Worm (Caenorhabditis elegans) whole organism, L1 larva: Measurements from ENCODE around the gene T07F10.3.

Experiments used
- C04F5.9 ChIP-seq: sonication (generic microtip); optimal IDR thresholded peaks from 2 replicates; lab custom pipeline; 2016; ENCODE audit warnings: missing genetic modification characterization, missing compliant biosample characterization
- C16A3.4 ChIP-seq: fragments of 150-350 bp; optimal IDR thresholded peaks from 2 replicates; lab custom pipeline; 2014; ENCODE audit warnings: missing biosample characterization, missing genetic modification characterization
- C34B4.2 ChIP-seq: sonication (generic microtip); optimal IDR thresholded peaks from 2 replicates; lab custom pipeline; 2017; ENCODE audit warnings: mild to moderate bottlenecking, missing genetic modification characterization, missing compliant biosample characterization
- F16B12.6 ChIP-seq: fragments of 150-350 bp; optimal IDR thresholded peaks from 2 replicates; lab custom pipeline; 2014; ENCODE audit warnings: missing biosample characterization, missing genetic modification characterization
- alr-1 ChIP-seq: fragments of 200-800 bp; sonication (Bioruptor generic); optimal IDR thresholded peaks from 2 replicates; lab custom pipeline; 2018; ENCODE audit warnings: borderline replicate concordance, mild to moderate bottlenecking, missing genetic modification characterization, missing compliant biosample characterization
- ama-1 ChIP-seq: fragments of 150-350 bp; optimal IDR thresholded peaks from 2 replicates; lab custom pipeline; 2014
- ceh-8 ChIP-seq: fragments of 200-800 bp; sonication (Bioruptor generic); optimal IDR thresholded peaks from 2 replicates; lab custom pipeline; 2018; ENCODE audit warnings: mild to moderate bottlenecking, missing genetic modification characterization, moderate library complexity, missing compliant biosample characterization
- ceh-88 ChIP-seq: fragments of 200-800 bp; sonication (Bioruptor generic); IDR thresholded peaks from 2 replicates; pipeline ENCODE4 v1.3.6; 2022; ENCODE audit warnings: missing genetic modification characterization, missing compliant biosample characterization
- ceh-90 ChIP-seq: sonication (generic microtip); optimal IDR thresholded peaks from 2 replicates; lab custom pipeline; 2016; ENCODE audit warnings: missing genetic modification characterization, missing compliant biosample characterization
- efl-1 ChIP-seq, 4 experiments: fragments of 150-350 bp; optimal IDR thresholded peaks in 3 of 4; peaks in 1 of 4; 1 replicate in 1 of 4; 2 replicates in 3 of 4; lab custom pipeline; 2014; ENCODE audit warnings: missing biosample characterization in 2 of 4, missing genetic modification characterization in 2 of 4, missing genetic modification reagents in 2 of 4
- elt-2 ChIP-seq: sonication (generic microtip); optimal IDR thresholded peaks from 2 replicates; lab custom pipeline; 2016; ENCODE audit warnings: missing genetic modification characterization, mild to moderate bottlenecking, inconsistent platforms, missing compliant biosample characterization, missing genetic modification reagents
- elt-3 ChIP-seq, 6 experiments: fragments of 150-350 bp in 1 of 6; sonication (generic microtip); optimal IDR thresholded peaks; 2 replicates each; lab custom pipeline; 2017 to 2018; ENCODE audit warnings: missing biosample characterization in 6 of 6, missing genetic modification characterization in 6 of 6, inconsistent platforms in 1 of 6
- fkh-4 ChIP-seq: sonication (generic microtip); optimal IDR thresholded peaks from 2 replicates; lab custom pipeline; 2016; ENCODE audit warnings: missing compliant biosample characterization, missing genetic modification characterization, borderline replicate concordance
- fos-1 ChIP-seq: fragments of 150-350 bp; optimal IDR thresholded peaks from 2 replicates; lab custom pipeline; 2014; ENCODE audit warnings: missing biosample characterization, missing genetic modification characterization
- grh-1 ChIP-seq: fragments of 200-800 bp; sonication (Bioruptor generic); IDR thresholded peaks from 2 replicates; pipeline ENCODE4 v1.3.6; 2022; ENCODE audit warnings: missing genetic modification reagents, missing genetic modification characterization, missing compliant biosample characterization
- hlh-4 ChIP-seq: sonication (generic microtip); optimal IDR thresholded peaks from 2 replicates; lab custom pipeline; 2016; ENCODE audit warnings: mild to moderate bottlenecking, missing genetic modification characterization, missing compliant biosample characterization
- hpl-2 ChIP-seq: fragments of 150-350 bp; optimal IDR thresholded peaks from 2 replicates; lab custom pipeline; 2014; ENCODE audit warnings: missing biosample characterization, missing genetic modification reagents, missing genetic modification characterization
- jun-1 ChIP-seq: fragments of 150-350 bp; optimal IDR thresholded peaks from 2 replicates; lab custom pipeline; 2014; ENCODE audit warnings: missing biosample characterization, missing genetic modification reagents, missing genetic modification characterization
- lin-15B ChIP-seq: fragments of 150-350 bp; sonication (generic microtip); optimal IDR thresholded peaks from 3 replicates; lab custom pipeline; 2014; ENCODE audit warnings: missing biosample characterization, missing genetic modification characterization
- lin-35 ChIP-seq, 2 experiments: fragments of 150-350 bp; optimal IDR thresholded peaks; 2 replicates each; lab custom pipeline; 2014; ENCODE audit warnings: missing biosample characterization in 2 of 2, missing genetic modification characterization in 2 of 2, missing genetic modification reagents in 2 of 2
- lir-3 ChIP-seq: sonication (generic microtip); optimal IDR thresholded peaks from 2 replicates; lab custom pipeline; 2016; ENCODE audit warnings: mild to moderate bottlenecking, missing genetic modification characterization, moderate library complexity, missing compliant biosample characterization; ENCODE audit not compliant: poor library complexity
- mef-2 ChIP-seq: fragments of 150-350 bp; optimal IDR thresholded peaks from 2 replicates; lab custom pipeline; 2014; ENCODE audit warnings: missing biosample characterization, missing genetic modification characterization
- nhr-84 ChIP-seq: sonication (generic microtip); optimal IDR thresholded peaks from 2 replicates; lab custom pipeline; 2017; ENCODE audit warnings: missing biosample characterization, missing genetic modification characterization
- nhr-90 ChIP-seq: sonication (generic microtip); optimal IDR thresholded peaks from 2 replicates; lab custom pipeline; 2016; ENCODE audit warnings: mild to moderate bottlenecking, missing genetic modification characterization, missing compliant biosample characterization; ENCODE audit not compliant: poor library complexity
- pax-3 ChIP-seq: fragments of 200-800 bp; sonication (Bioruptor generic); optimal IDR thresholded peaks from 2 replicates; lab custom pipeline; 2018; ENCODE audit warnings: mild to moderate bottlenecking, missing genetic modification characterization, moderate library complexity, missing compliant biosample characterization
- rnt-1 ChIP-seq: sonication (generic microtip); optimal IDR thresholded peaks from 2 replicates; lab custom pipeline; 2016; ENCODE audit warnings: mild to moderate bottlenecking, missing genetic modification characterization, moderate library complexity, missing compliant biosample characterization
- skn-1 ChIP-seq: fragments of 150-350 bp; optimal IDR thresholded peaks from 2 replicates; lab custom pipeline; 2014; ENCODE audit warnings: missing biosample characterization, missing genetic modification characterization
- snpc-4 ChIP-seq: fragments of 150-350 bp; optimal IDR thresholded peaks from 2 replicates; lab custom pipeline; 2014; ENCODE audit warnings: missing biosample characterization, missing genetic modification characterization
- sox-4 ChIP-seq: sonication (generic microtip); optimal IDR thresholded peaks from 2 replicates; lab custom pipeline; 2016; ENCODE audit warnings: missing genetic modification characterization, missing compliant biosample characterization
- swsn-7 ChIP-seq: sonication (generic microtip); optimal IDR thresholded peaks from 2 replicates; lab custom pipeline; 2016; ENCODE audit warnings: missing genetic modification characterization, missing compliant biosample characterization
- tlp-1 ChIP-seq: fragments of 150-350 bp; optimal IDR thresholded peaks from 2 replicates; lab custom pipeline; 2014; ENCODE audit warnings: missing biosample characterization, missing genetic modification characterization
- unc-130 ChIP-seq: fragments of 150-350 bp; optimal IDR thresholded peaks from 2 replicates; lab custom pipeline; 2017; ENCODE audit warnings: missing biosample characterization, missing genetic modification characterization, inconsistent platforms
- unc-30 ChIP-seq: sonication (generic microtip); optimal IDR thresholded peaks from 2 replicates; lab custom pipeline; 2017; ENCODE audit warnings: missing biosample characterization, missing genetic modification characterization
- unc-86 ChIP-seq: sonication (generic microtip); optimal IDR thresholded peaks from 2 replicates; lab custom pipeline; 2016; ENCODE audit warnings: missing genetic modification characterization, missing compliant biosample characterization
- vab-15 ChIP-seq: sonication (generic microtip); optimal IDR thresholded peaks from 2 replicates; lab custom pipeline; 2017; ENCODE audit warnings: missing genotype, mild to moderate bottlenecking, missing genetic modification characterization, missing compliant biosample characterization
- xbp-1 ChIP-seq: sonication (generic microtip); optimal IDR thresholded peaks from 2 replicates; lab custom pipeline; 2016; ENCODE audit warnings: missing genetic modification characterization, missing compliant biosample characterization
- zag-1 ChIP-seq: fragments of 150-350 bp; optimal IDR thresholded peaks from 2 replicates; lab custom pipeline; 2014; ENCODE audit warnings: missing biosample characterization, missing genetic modification characterization
- zip-4 ChIP-seq: fragments of 200-800 bp; sonication (Bioruptor generic); optimal IDR thresholded peaks from 2 replicates; lab custom pipeline; 2018; ENCODE audit warnings: mild to moderate bottlenecking, missing genetic modification characterization, moderate library complexity, missing compliant biosample characterization
- ztf-11 ChIP-seq, 2 experiments: sonication (generic microtip); optimal IDR thresholded peaks; 2 replicates each; lab custom pipeline; 2016 to 2017; ENCODE audit warnings: missing genetic modification characterization in 2 of 2, missing biosample characterization in 1 of 2, missing compliant biosample characterization in 1 of 2

T07F10.3 gene

DNA sequence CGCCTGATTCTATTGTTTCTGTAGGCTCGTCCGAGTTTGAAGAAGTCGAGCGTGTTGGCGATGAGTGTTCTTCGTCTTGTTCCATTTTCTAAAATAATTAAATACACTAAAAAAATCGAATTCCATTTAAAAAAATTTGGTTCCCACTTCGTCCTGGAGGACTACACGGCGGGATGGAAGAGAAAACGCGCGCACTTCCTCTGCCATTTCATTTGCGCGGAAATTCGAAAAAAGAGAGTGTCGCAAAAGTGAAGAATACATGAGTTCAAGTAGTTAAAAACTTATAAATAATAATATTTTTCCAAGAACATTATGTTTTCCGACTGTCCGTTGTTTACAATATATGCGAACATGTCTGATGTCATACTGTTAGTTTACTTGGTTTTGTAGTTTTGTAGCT, at the start of gene T07F10.3 (continued):
- TF ChIP-seq zag-1 (tag; lab: Kevin White, UChicago) = no peak
- peak; percentile 67 for TF ChIP-seq fos-1 (tag; lab: Kevin White, UChicago)
- peak; percentile 96 for TF ChIP-seq xbp-1
- TF ChIP-seq unc-30 (tag; lab: Kevin White, UChicago) = no peak
- peak; percentile 90 for TF ChIP-seq zip-4 (GFP tag; lab: Kevin White, UChicago)
- TF ChIP-seq pax-3 (tag; lab: Kevin White, UChicago) = peak; percentile 100
- TF ChIP-seq lin-15B = peak; percentile 78
- peak; percentile 91 for TF ChIP-seq grh-1 (GFP tag; lab: Robert Waterston, UW)
- TF ChIP-seq nhr-90 = peak; percentile 98
- TF ChIP-seq tlp-1 (tag; lab: Kevin White, UChicago) = no peak
- TF ChIP-seq ztf-11 (tag; optimal IDR thresholded peaks at IDR 0.05; lab: Kevin White, UChicago) = peak in 1 of 2 experiments; percentile 99
- peak; percentile 77 for TF ChIP-seq C16A3.4 (tag; lab: Kevin White, UChicago)
- peak; percentile 95 for TF ChIP-seq C04F5.9
- peak in 2 of 6 experiments; percentile 60 to 69 for TF ChIP-seq elt-3 (tag; optimal IDR thresholded peaks at IDR 0.05; lab: Kevin White, UChicago)
- TF ChIP-seq hlh-4 (tag; lab: Kevin White, UChicago) = peak; percentile 93
- peak; percentile 97 for TF ChIP-seq sox-4 (tag; lab: Kevin White, UChicago)
- peak; percentile 99 for TF ChIP-seq lir-3 (tag; lab: Kevin White, UChicago)
- TF ChIP-seq C34B4.2 (tag; lab: Kevin White, UChicago) = no peak
- no peak for TF ChIP-seq alr-1
- peak; percentile 88 for TF ChIP-seq ceh-88 (GFP tag; lab: Robert Waterston, UW)
- TF ChIP-seq ceh-90 = peak; percentile 100
- peak; percentile 87 for TF ChIP-seq unc-130 (tag; lab: Kevin White, UChicago)
- peak; percentile 92 for TF ChIP-seq ceh-8 (GFP tag; lab: Kevin White, UChicago)
- no peak for TF ChIP-seq hpl-2 (GFP tag; lab: Kevin White, UChicago)
- peak; percentile 99 for TF ChIP-seq fkh-4 (tag; lab: Kevin White, UChicago)
- TF ChIP-seq nhr-84 (tag; lab: Kevin White, UChicago) = no peak
- TF ChIP-seq unc-86 = peak; percentile 93
- TF ChIP-seq lin-35 (GFP tag; optimal IDR thresholded peaks at IDR 0.05; lab: Kevin White, UChicago) = peak; percentile 98 to 99
- TF ChIP-seq ama-1 (lab: Kevin White, UChicago) = peak; percentile 42
- peak; percentile 55 for TF ChIP-seq F16B12.6 (tag; lab: Kevin White, UChicago)
- TF ChIP-seq vab-15 (tag; lab: Kevin White, UChicago) = peak; percentile 86

DNA sequence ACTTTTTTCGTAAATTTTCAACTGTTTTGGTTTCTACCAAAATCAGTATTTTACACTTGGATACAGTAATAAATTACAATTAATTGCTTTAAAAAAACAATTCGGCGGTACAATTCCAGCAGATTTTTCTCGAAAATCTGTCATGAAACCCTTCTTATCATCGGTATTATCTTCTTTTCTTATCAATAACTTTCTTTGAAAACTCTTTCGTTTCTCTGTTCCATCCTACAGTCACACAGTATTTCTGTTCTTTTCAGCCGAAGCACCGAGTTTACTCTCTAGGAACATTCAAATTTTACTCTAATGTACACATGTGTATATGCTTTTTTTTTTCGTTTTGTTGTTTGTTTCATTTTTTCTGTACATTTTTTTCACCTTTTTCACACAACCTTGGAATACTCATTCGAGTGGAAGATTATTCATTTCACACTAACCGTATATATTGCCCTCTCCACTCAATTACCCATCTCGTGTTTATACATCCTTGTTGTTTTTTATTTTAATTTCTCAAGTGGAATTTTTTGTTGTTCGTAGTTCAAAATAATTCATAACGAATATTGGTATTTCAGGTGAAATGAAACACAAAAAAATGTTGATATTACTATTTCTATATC, 39.8 kb upstream of the T07F10.3 start, which contains the start of gene nid-1:
Gene nid-1, plus strand, starts transcription at position 564 of the 614 bp plus-strand sequence.
- no peak for TF ChIP-seq skn-1 (tag; lab: Kevin White, UChicago)
- peak; percentile 66 for TF ChIP-seq elt-2 (tag; lab: Kevin White, UChicago)
- no peak for TF ChIP-seq rnt-1 (tag; lab: Kevin White, UChicago)
- TF ChIP-seq swsn-7 (tag; lab: Kevin White, UChicago) = no peak
- TF ChIP-seq efl-1 (optimal IDR thresholded peaks at IDR 0.05; lab: Kevin White, UChicago) = no peak
- peak in 1 of 2 experiments; percentile 77 for TF ChIP-seq efl-1 (GFP tag; optimal IDR thresholded peaks at IDR 0.05 in 1 of 2; lab: Kevin White, UChicago)

DNA sequence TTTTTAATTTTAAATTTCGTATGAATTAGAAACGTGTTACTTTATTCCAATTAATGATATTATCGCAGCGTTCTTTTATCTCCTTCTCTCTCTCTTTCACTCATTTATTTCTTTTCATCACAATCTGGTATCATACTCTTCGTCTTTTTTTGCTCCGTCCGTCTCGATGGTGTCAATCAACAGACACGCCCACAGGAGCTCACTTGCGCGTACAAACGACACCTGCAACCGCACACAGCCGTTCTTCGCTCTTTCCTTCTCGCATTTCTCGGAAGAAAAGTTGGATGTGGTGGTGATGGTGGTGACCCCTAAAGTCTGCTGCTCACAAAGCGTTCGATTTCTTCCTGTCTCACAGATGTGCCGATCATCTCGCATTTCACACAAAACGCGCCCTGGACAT, 38.8 kb upstream of the T07F10.3 start:
- TF ChIP-seq jun-1 (tag; lab: Kevin White, UChicago) (no peak), mef-2 (tag; lab: Kevin White, UChicago) (no peak), snpc-4 (tag; lab: Kevin White, UChicago) (no peak)
